Worm (Caenorhabditis elegans): ENCODE results near the gene enu-3.1.

Gene enu-3.1

DNA sequence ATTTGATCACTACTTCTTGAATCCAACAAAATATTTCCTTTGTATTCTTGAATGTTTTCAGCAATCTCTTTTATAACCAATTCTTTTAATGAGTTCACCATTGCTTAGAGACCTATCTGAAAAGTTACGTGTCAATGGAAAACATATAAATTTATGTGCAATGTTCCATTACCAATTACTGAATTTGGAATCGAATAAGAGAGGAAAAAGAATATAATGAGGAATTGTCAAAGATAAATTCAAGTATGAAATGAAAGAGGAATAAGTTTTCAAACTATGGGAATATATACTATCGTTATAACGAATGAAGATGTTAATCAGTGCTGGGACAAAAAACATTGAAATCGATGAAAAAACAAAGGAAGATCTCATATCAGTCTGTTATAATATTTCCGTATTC, 14.9 kb downstream of the enu-3.1 start, which contains the start of gene H04D03.4:
H04D03.4 (minus strand) TSS at position 101 of the 400 bp plus-strand sequence.
- no peak for TF ChIP-seq ets-4 (tag; optimal IDR thresholded peaks at IDR 0.05)
- no peak for TF ChIP-seq K02D7.2 (tag; optimal IDR thresholded peaks at IDR 0.05)
- no peak for TF ChIP-seq ttx-3 (tag; optimal IDR thresholded peaks at IDR 0.05)
- TF ChIP-seq ceh-48 (tag; optimal IDR thresholded peaks at IDR 0.05) = no peak
- TF ChIP-seq unc-86 (tag; optimal IDR thresholded peaks at IDR 0.05) = no peak
- TF ChIP-seq elt-2 (tag; optimal IDR thresholded peaks at IDR 0.05) = no peak
- no peak for TF ChIP-seq fkh-10 (GFP tag; optimal IDR thresholded peaks at IDR 0.05)
- TF ChIP-seq pat-9 (tag; optimal IDR thresholded peaks at IDR 0.05) = no peak
- TF ChIP-seq ceh-31 (tag; optimal IDR thresholded peaks at IDR 0.05) = no peak
- TF ChIP-seq nhr-11 (tag; optimal IDR thresholded peaks at IDR 0.05) = no peak

DNA sequence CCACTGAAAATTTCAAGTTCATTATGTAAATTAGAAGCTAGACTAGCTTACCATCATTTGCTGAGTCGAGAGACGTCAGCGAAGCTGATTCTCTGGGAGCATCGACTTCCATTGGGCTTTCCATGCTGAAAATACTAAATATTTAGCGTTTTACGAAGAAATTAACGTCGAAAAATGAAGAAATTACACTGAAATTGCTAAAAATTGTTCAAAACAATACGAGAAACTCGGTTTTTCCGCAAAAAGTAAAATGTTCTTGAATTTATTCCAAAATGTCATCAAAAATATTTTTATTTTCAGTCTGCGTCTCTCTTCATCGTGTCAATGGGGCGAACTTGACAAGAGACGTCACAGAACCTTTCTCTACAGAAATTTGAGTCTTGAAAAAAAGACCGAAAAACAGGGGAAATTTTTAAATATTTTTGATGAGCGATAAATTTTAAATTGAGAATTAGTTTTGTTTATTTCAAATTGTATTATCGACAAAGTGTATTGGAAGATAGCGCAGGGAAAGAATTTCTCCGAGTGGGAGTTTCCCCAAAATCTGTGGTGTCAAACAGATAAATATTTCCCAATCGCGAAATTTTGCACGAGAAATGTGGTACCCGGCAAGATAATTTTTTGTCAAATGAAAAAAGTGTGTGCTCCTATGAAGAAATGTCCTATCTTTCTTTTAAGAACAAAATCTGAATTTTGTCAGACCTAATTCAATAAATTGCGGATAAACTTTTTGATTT, 24.5 kb downstream of the enu-3.1 start, which contains the start of gene ecps-1:
ecps-1 (minus strand) TSS at position 125 of the 737 bp plus-strand sequence.
- TF ChIP-seq dve-1 (tag; optimal IDR thresholded peaks at IDR 0.05) = peak; percentile 23
- peak; percentile 42 for TF ChIP-seq hlh-8 (tag; optimal IDR thresholded peaks at IDR 0.05)
- TF ChIP-seq unc-42 (tag; optimal IDR thresholded peaks at IDR 0.05) = peak; percentile 70
- TF ChIP-seq pqm-1 (tag; optimal IDR thresholded peaks at IDR 0.05) = peak; percentile 70
- TF ChIP-seq ceh-2 (tag; optimal IDR thresholded peaks at IDR 0.05) = peak; percentile 87
- peak; percentile 22 for TF ChIP-seq F13H6.1 (tag; optimal IDR thresholded peaks at IDR 0.05)
- peak; percentile 8 for TF ChIP-seq ceh-48 (tag; optimal IDR thresholded peaks at IDR 0.05)
- TF ChIP-seq ahr-1 (tag; optimal IDR thresholded peaks at IDR 0.05) = peak; percentile 45
- no peak for TF ChIP-seq pros-1 (tag; optimal IDR thresholded peaks at IDR 0.05)
- TF ChIP-seq pha-2 (tag; optimal IDR thresholded peaks at IDR 0.05) = no peak
- TF ChIP-seq pax-1 (tag; optimal IDR thresholded peaks at IDR 0.05) = peak; percentile 47
- peak; percentile 94 for TF ChIP-seq ets-4 (tag; optimal IDR thresholded peaks at IDR 0.05)
- peak; percentile 21 for TF ChIP-seq hlh-15 (tag; optimal IDR thresholded peaks at IDR 0.05)
- TF ChIP-seq tbx-2 (tag; optimal IDR thresholded peaks at IDR 0.05) = peak; percentile 97
- TF ChIP-seq ceh-31 (tag; optimal IDR thresholded peaks at IDR 0.05) = peak; percentile 99
- TF ChIP-seq C08G9.2 (tag; optimal IDR thresholded peaks at IDR 0.05) = peak; percentile 97
- no peak for TF ChIP-seq elt-2 (tag; optimal IDR thresholded peaks at IDR 0.05)
- peak; percentile 94 for TF ChIP-seq rnt-1 (tag; optimal IDR thresholded peaks at IDR 0.05)
- TF ChIP-seq ceh-9 (tag; optimal IDR thresholded peaks at IDR 0.05) = no peak
- TF ChIP-seq ceh-14 (tag; optimal IDR thresholded peaks at IDR 0.05) = peak; percentile 78
- TF ChIP-seq fax-1 (tag; optimal IDR thresholded peaks at IDR 0.05) = peak; percentile 88
- TF ChIP-seq zip-5 (tag; optimal IDR thresholded peaks at IDR 0.05) = peak; percentile 89
- TF ChIP-seq ztf-16 (tag; optimal IDR thresholded peaks at IDR 0.05) = peak; percentile 42
- no peak for TF ChIP-seq K09A11.1 (tag; optimal IDR thresholded peaks at IDR 0.05; ENCODE audit: insufficient read depth)
- peak; percentile 21 for TF ChIP-seq ceh-30 (tag; optimal IDR thresholded peaks at IDR 0.05)
- TF ChIP-seq odd-2 (tag; optimal IDR thresholded peaks at IDR 0.05) = no peak
- no peak for TF ChIP-seq C38D4.7 (GFP tag; optimal IDR thresholded peaks at IDR 0.05)
- TF ChIP-seq dmd-4 (tag; optimal IDR thresholded peaks at IDR 0.05; ENCODE audit: borderline replicate concordance) = peak; percentile 28
- no peak for TF ChIP-seq lin-11 (tag; optimal IDR thresholded peaks at IDR 0.05)
- TF ChIP-seq ref-2 (tag; optimal IDR thresholded peaks at IDR 0.05) = peak; percentile 93
- peak; percentile 44; the same call in 1 of the 2 replicates for TF ChIP-seq unc-3 (GFP tag; conservative IDR thresholded peaks at IDR 0.05)
- no peak for TF ChIP-seq unc-3 (tag; optimal IDR thresholded peaks at IDR 0.05)
- peak; percentile 93 for TF ChIP-seq tbx-7 (tag; optimal IDR thresholded peaks at IDR 0.05)
- peak; percentile 79 for TF ChIP-seq ceh-34 (tag; optimal IDR thresholded peaks at IDR 0.05)
- peak; percentile 56 for TF ChIP-seq unc-86 (tag; optimal IDR thresholded peaks at IDR 0.05)
- TF ChIP-seq ceh-18 (tag; optimal IDR thresholded peaks at IDR 0.05) = peak; percentile 30
- TF ChIP-seq fkh-6 (tag; optimal IDR thresholded peaks at IDR 0.05) = peak; percentile 39
- TF ChIP-seq unc-55 (GFP tag; optimal IDR thresholded peaks at IDR 0.05) = peak; percentile 15
- no peak for TF ChIP-seq ttx-3 (tag; optimal IDR thresholded peaks at IDR 0.05)
- no peak for TF ChIP-seq elt-4 (tag; optimal IDR thresholded peaks at IDR 0.05)
- peak; percentile 67 for TF ChIP-seq nfya-1 (tag; optimal IDR thresholded peaks at IDR 0.05)
- 0 out of 2 replicates have a peak, but pooled peaks have one; percentile 32 for TF ChIP-seq ceh-45 (GFP tag; IDR thresholded peaks at IDR 0.05)
- TF ChIP-seq lim-6 (tag; optimal IDR thresholded peaks at IDR 0.05) = peak; percentile 90
